Fruit fly (Drosophila melanogaster): ENCODE measurements around the gene CG14645.

DNA sequence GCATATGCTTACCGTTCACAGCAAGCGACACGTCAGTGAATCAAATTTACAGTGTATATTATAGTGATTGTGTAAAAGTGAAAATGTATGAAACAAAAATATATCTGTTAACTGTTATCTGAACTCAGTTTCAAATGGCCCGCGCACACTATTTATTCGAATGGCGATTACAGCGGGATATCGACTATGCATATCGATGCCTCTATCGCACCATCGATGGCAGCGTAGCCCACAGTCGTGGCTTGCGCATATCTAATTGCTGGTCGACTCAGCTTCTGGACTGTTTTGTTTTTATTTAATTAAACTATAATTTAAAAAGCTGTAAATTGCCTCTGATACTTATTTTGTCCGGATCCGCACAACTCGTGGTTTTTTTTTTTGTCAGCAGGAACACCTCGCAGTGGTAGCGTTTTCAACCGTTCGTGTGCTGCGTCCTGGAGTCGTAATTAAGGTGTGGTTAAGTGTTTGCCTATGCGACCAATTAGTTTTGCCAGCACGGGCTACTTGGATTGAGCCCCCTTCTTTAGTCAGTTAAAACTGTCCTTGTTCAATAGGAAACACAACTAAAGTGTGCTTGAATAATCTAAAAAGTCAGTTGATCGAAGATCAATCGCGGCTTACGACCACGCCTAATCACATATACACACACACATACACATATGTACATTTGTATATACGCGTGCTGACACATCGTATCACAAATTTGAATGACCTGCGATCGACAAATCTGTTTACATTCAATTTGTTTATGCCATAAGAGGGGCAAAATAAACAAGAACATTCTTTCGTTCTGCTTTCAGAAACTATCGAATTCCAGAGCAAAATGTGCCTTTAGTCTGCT lies 46.4 kb downstream of the CG14645 start, which contains the start of gene Cont:
- no peak for TF ChIP-seq gt (GFP tag; IDR thresholded peaks at IDR 0.05)
- no peak for TF ChIP-seq sob (GFP tag; IDR thresholded peaks at IDR 0.05)
- TF ChIP-seq CG12104 (GFP tag; optimal IDR thresholded peaks at IDR 0.05) = no peak
- TF ChIP-seq gro (GFP tag; optimal IDR thresholded peaks at IDR 0.05) = peak; percentile 62
- no peak for TF ChIP-seq CG8478 (optimal IDR thresholded peaks at IDR 0.05)
- TF ChIP-seq CG11247 (GFP tag; IDR thresholded peaks at IDR 0.05) = no peak
- no peak for TF ChIP-seq usp (GFP tag; optimal IDR thresholded peaks at IDR 0.05)
- no peak for TF ChIP-seq psq (GFP tag; optimal IDR thresholded peaks at IDR 0.05)
- no peak for TF ChIP-seq Hr3 (GFP tag; optimal IDR thresholded peaks at IDR 0.05)
- TF ChIP-seq CTCF (GFP tag; optimal IDR thresholded peaks at IDR 0.05) = no peak
- TF ChIP-seq Optix (GFP tag; IDR thresholded peaks at IDR 0.05) = no peak

All from whole organism, embryonic.